Worm (Caenorhabditis elegans): Measurements from ENCODE around the gene C08F8.6.
A peak's percentile ranks its signal among the peaks of the same experiment; 100 is the strongest.

C08F8.6 gene

DNA sequence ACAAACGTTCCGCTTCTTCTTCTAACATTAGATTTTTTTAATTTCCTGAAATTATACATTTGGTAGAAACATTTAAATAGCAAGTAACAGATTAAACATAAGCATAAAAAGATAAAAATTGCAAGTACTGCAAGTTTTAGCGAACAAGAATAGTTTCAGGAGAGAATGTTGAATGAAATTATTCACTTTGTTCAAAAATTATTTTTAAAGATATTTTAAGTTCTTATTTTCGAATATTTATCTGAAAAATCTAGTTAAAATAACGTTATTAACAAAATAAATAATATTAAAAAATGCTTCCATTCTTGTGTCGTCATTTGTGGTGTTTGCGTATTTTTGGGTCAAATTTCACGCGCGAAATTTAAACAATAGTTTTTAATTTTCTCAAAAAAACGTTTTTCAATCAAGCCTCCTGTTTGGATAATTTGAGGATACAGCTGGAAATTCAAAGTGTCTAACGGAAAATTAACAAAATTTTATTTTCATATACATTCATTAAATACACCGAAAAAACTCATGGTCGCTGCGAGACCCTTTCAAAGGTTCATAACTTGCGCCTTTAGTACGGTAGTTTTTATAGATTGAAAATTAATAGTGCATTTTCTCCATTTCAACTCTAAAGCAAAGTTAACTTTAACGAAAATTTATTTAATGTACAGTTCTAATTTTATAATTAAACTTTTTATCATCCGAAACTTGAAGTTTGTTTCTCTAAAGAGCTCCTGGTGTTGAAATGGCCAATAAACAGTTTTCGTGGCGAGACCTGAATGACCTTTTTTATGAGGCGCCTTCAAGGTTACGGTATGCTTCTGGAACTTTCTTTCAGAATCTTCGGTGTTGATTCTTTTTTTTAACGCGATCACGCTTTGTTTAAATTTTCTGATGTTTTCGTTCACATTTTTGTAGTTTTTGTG, 22.2 kb downstream of the C08F8.6 start, which contains the start of gene skih-2 (continued):
- TF ChIP-seq B0035.1 (tag; optimal IDR thresholded peaks at IDR 0.05) (no peak), cebp-2 (GFP tag; IDR thresholded peaks at IDR 0.05) (no peak), madf-8 (GFP tag; conservative IDR thresholded peaks at IDR 0.05) (peak; percentile 78), lsl-1 (GFP tag; optimal IDR thresholded peaks at IDR 0.05) (peak; percentile 93), F57C9.4 (tag; optimal IDR thresholded peaks at IDR 0.05) (no peak), rcor-1 (GFP tag; IDR thresholded peaks at IDR 0.05) (peak; percentile 30; the same call in 1 of the 2 replicates), lin-54 (GFP tag; optimal IDR thresholded peaks at IDR 0.05) (peak; percentile 75), nfyb-1 (GFP tag; IDR thresholded peaks at IDR 0.05) (peak; percentile 45; the same call in 1 of the 2 replicates), mxl-1 (tag; optimal IDR thresholded peaks at IDR 0.05) (no peak), atf-7 (tag; optimal IDR thresholded peaks at IDR 0.05) (no peak), F33H1.4 (GFP tag; IDR thresholded peaks at IDR 0.05) (peak; percentile 89), snpc-3.4 (tag; optimal IDR thresholded peaks at IDR 0.05) (peak; percentile 14), efl-1 (GFP tag; optimal IDR thresholded peaks at IDR 0.05) (peak; percentile 72), aptf-3 (GFP tag; IDR thresholded peaks at IDR 0.05) (no peak), ceh-91 (GFP tag; IDR thresholded peaks at IDR 0.05) (peak; percentile 73)

DNA sequence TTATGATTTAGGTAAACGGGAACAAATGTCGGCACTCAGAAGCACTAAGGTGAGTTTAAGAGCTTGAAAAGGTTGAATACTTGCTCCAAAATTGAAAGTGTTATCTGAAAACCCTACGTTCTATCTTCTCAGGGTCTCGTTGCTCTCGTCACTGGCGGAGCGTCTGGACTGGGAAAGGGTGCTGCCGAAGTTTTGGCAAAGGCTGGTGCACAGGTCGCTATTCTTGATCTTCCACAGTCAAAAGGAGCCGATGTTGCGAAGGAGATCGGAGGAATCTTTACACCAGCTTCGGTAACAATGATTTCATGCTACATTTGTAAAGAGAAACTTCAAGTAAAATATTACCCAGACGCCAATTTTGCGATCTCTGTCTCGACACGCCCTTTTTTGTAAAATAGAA, 33.5 kb downstream of the C08F8.6 start, which contains the start of gene ard-1:
Gene ard-1 (plus strand): TSS at position 12 of the 400 bp plus-strand sequence.
- peak; percentile 10 for TF ChIP-seq xnd-1 (tag; optimal IDR thresholded peaks at IDR 0.05)
- 0 out of 2 replicates have a peak, but pooled peaks have one; percentile 32 for TF ChIP-seq madf-3 (GFP tag; IDR thresholded peaks at IDR 0.05)
- TF ChIP-seq ztf-28 (GFP tag; IDR thresholded peaks at IDR 0.05): no peak
- TF ChIP-seq hsf-1 (GFP tag; IDR thresholded peaks at IDR 0.05): 0 out of 2 replicates have a peak, but pooled peaks have one; percentile 15
- TF ChIP-seq tbx-9 (tag; optimal IDR thresholded peaks at IDR 0.05; ENCODE audit: borderline replicate concordance): no peak
- TF ChIP-seq B0336.3 (GFP tag; IDR thresholded peaks at IDR 0.05): 0 out of 2 replicates have a peak, but pooled peaks have one; percentile 39
- no peak for TF ChIP-seq nhr-90 (tag; optimal IDR thresholded peaks at IDR 0.05)

DNA sequence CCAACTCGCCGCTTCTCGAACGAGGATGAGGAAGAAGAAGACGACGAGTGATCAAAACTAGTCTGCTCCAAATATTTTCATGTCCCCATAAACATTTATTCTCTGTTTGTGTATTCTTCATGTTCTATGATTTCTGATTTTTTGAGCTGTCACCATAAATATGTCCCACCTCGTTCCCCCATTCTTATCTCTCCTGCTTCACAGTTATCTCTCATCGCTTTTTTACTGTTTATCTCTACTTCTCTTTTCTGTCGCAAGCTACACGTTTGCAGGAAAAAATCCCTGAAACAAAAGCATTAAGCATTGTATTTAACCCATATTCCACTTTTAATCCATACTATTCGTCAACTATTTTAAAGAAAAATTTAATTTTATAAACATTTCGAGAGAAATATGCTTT, 34.0 kb downstream of the C08F8.6 start:
- TF ChIP-seq B0261.1 (tag; optimal IDR thresholded peaks at IDR 0.05): no peak
- no peak for TF ChIP-seq ama-1 (optimal IDR thresholded peaks at IDR 0.05)
- peak in 1 of 2 experiments; percentile 44 for TF ChIP-seq ama-1 (GFP tag; optimal IDR thresholded peaks at IDR 0.05)
- TF ChIP-seq let-607 (tag; optimal IDR thresholded peaks at IDR 0.05): peak in 1 of 2 experiments; percentile 8
- TF ChIP-seq hmg-1.2 (GFP tag; IDR thresholded peaks at IDR 0.05): peak; percentile 29; the same call in 1 of the 2 replicates
- TF ChIP-seq nhr-80 (tag; optimal IDR thresholded peaks at IDR 0.05): peak; percentile 45
- TF ChIP-seq dpff-1 (tag; optimal IDR thresholded peaks at IDR 0.05): no peak

- no peak for TF ChIP-seq let-607 (tag; optimal IDR thresholded peaks at IDR 0.05)
These were observed 38.7 kb downstream of the C08F8.6 start for ce11 chrIV:11126028-11126427.

DNA sequence TGAATTAATAATTGTTTCAGACTA, 38.9 kb downstream of the C08F8.6 start, which contains the start of gene swsn-4:
Gene swsn-4 (plus strand): TSS at position 21 of the 24 bp plus-strand sequence.
- no peak for TF ChIP-seq snpc-1.1 (tag; optimal IDR thresholded peaks at IDR 0.05; ENCODE audit: insufficient read depth)
- no peak for TF ChIP-seq egrh-3 (GFP tag; IDR thresholded peaks at IDR 0.05)
- TF ChIP-seq ceh-58 (GFP tag; IDR thresholded peaks at IDR 0.05): no peak

Data from whole organism, young adult.